Worm (Caenorhabditis elegans) whole organism, mixed stage, embryonic: ENCODE data around the gene cest-4.
"Not testable (repeated sequence)": the region's sequence is repeated elsewhere in the genome, so short reads cannot be mapped to it uniquely, and the experiment has no call there.

ENCODE experiments used
- M03D4.4 ChIP-seq: sonication (generic microtip); optimal IDR thresholded peaks from 2 replicates; lab custom pipeline; 2017; ENCODE audit warnings: mild to moderate bottlenecking, missing genetic modification characterization, missing compliant biosample characterization
- bed-3 ChIP-seq: fragments of 200-800 bp; sonication (Bioruptor generic); optimal IDR thresholded peaks from 3 replicates; lab custom pipeline; 2018; ENCODE audit warnings: mild to moderate bottlenecking, missing genetic modification characterization, moderate library complexity, missing compliant biosample characterization
- blmp-1 ChIP-seq: fragments of 150-350 bp; optimal IDR thresholded peaks from 2 replicates; lab custom pipeline; 2014; ENCODE audit warnings: missing biosample characterization, missing genetic modification characterization
- ceh-39 ChIP-seq: fragments of 150-350 bp; optimal IDR thresholded peaks from 2 replicates; lab custom pipeline; 2014; ENCODE audit warnings: missing biosample characterization, missing genetic modification characterization
- ceh-43 ChIP-seq: fragments of 200-800 bp; sonication (Bioruptor generic); optimal IDR thresholded peaks from 2 replicates; lab custom pipeline; 2018; ENCODE audit warnings: mild to moderate bottlenecking, missing genetic modification characterization, moderate library complexity, missing compliant biosample characterization
- ceh-83 ChIP-seq: fragments of 200-800 bp; sonication (Bioruptor generic); optimal IDR thresholded peaks from 2 replicates; lab custom pipeline; 2018; ENCODE audit warnings: mild to moderate bottlenecking, missing genetic modification characterization, missing compliant biosample characterization
- ces-1 ChIP-seq: fragments of 150-350 bp; optimal IDR thresholded peaks from 2 replicates; lab custom pipeline; 2014; ENCODE audit warnings: missing biosample characterization, missing genetic modification reagents, missing genetic modification characterization
- cnd-1 ChIP-seq: fragments of 200-800 bp; sonication (Bioruptor generic); optimal IDR thresholded peaks from 2 replicates; lab custom pipeline; 2018; ENCODE audit warnings: mild to moderate bottlenecking, missing genetic modification characterization, missing compliant biosample characterization
- drap-1 ChIP-seq: fragments of 200-800 bp; sonication (Bioruptor generic); optimal IDR thresholded peaks from 3 replicates; lab custom pipeline; 2018; ENCODE audit warnings: mild to moderate bottlenecking, missing genetic modification characterization, missing compliant biosample characterization
- elt-1 ChIP-seq: sonication (generic microtip); optimal IDR thresholded peaks from 2 replicates; lab custom pipeline; 2017; ENCODE audit warnings: missing genetic modification characterization, mild to moderate bottlenecking, missing compliant biosample characterization, antibody characterized with exemption, moderate library complexity, borderline replicate concordance; ENCODE audit not compliant: insufficient read depth
- elt-3 ChIP-seq: fragments of 150-350 bp; optimal IDR thresholded peaks from 2 replicates; lab custom pipeline; 2014; ENCODE audit warnings: missing biosample characterization, missing genetic modification characterization
- flh-1 ChIP-seq: fragments of 200-800 bp; sonication (Bioruptor generic); optimal IDR thresholded peaks from 2 replicates; lab custom pipeline; 2018; ENCODE audit warnings: mild to moderate bottlenecking, missing genetic modification characterization, moderate library complexity, missing compliant biosample characterization
- ham-2 ChIP-seq: fragments of 200-800 bp; sonication (Bioruptor generic); optimal IDR thresholded peaks from 2 replicates; lab custom pipeline; 2018; ENCODE audit warnings: mild to moderate bottlenecking, missing genetic modification characterization, missing compliant biosample characterization
- hlh-1 ChIP-seq: fragments of 150-350 bp; optimal IDR thresholded peaks from 2 replicates; lab custom pipeline; 2014; ENCODE audit warnings: missing biosample characterization, missing genetic modification reagents, missing genetic modification characterization
- lin-13 ChIP-seq: fragments of 150-350 bp; optimal IDR thresholded peaks from 2 replicates; lab custom pipeline; 2014; ENCODE audit warnings: missing biosample characterization, missing genetic modification characterization
- lin-32 ChIP-seq: fragments of 200-800 bp; sonication (Bioruptor generic); optimal IDR thresholded peaks from 2 replicates; lab custom pipeline; 2018; ENCODE audit warnings: mild to moderate bottlenecking, missing genetic modification characterization, missing compliant biosample characterization
- lsy-2 ChIP-seq: fragments of 150-350 bp; optimal IDR thresholded peaks from 2 replicates; lab custom pipeline; 2014; ENCODE audit warnings: missing biosample characterization, missing genetic modification characterization
- mab-5 ChIP-seq: fragments of 150-350 bp; optimal IDR thresholded peaks from 2 replicates; lab custom pipeline; 2014; ENCODE audit warnings: missing biosample characterization, missing genetic modification characterization
- mep-1 ChIP-seq: fragments of 150-350 bp; optimal IDR thresholded peaks from 2 replicates; lab custom pipeline; 2017; ENCODE audit warnings: missing biosample characterization, missing genetic modification reagents, missing genetic modification characterization, inconsistent platforms
- nhr-12 ChIP-seq: fragments of 150-350 bp; optimal IDR thresholded peaks from 2 replicates; lab custom pipeline; 2014; ENCODE audit warnings: missing biosample characterization, missing genetic modification characterization
- nhr-2 ChIP-seq: fragments of 150-350 bp; optimal IDR thresholded peaks from 2 replicates; lab custom pipeline; 2014; ENCODE audit warnings: missing biosample characterization, missing genetic modification characterization
- nhr-237 ChIP-seq: fragments of 150-350 bp; optimal IDR thresholded peaks from 2 replicates; lab custom pipeline; 2014; ENCODE audit warnings: missing biosample characterization, missing genetic modification characterization
- nhr-28 ChIP-seq: fragments of 150-350 bp; optimal IDR thresholded peaks from 2 replicates; lab custom pipeline; 2014; ENCODE audit warnings: missing biosample characterization, missing genetic modification characterization
- nhr-76 ChIP-seq: sonication (generic microtip); optimal IDR thresholded peaks from 2 replicates; lab custom pipeline; 2017; ENCODE audit warnings: missing biosample characterization, missing genetic modification characterization
- pha-4 ChIP-seq: fragments of 150-350 bp; optimal IDR thresholded peaks from 2 replicates; lab custom pipeline; 2018; ENCODE audit warnings: missing biosample characterization, missing genetic modification reagents, missing genetic modification characterization
- sem-2 ChIP-seq: fragments of 200-800 bp; sonication (Bioruptor generic); optimal IDR thresholded peaks from 2 replicates; lab custom pipeline; 2018; ENCODE audit warnings: mild to moderate bottlenecking, missing genetic modification characterization, missing compliant biosample characterization
- snpc-4 ChIP-seq: fragments of 150-350 bp; optimal IDR thresholded peaks from 2 replicates; lab custom pipeline; 2014; ENCODE audit warnings: missing biosample characterization, missing genetic modification characterization
- sptf-1 ChIP-seq: sonication (generic microtip); optimal IDR thresholded peaks from 2 replicates; lab custom pipeline; 2017; ENCODE audit warnings: mild to moderate bottlenecking, missing genetic modification characterization, moderate library complexity, missing compliant biosample characterization
- unc-120 ChIP-seq: sonication (generic microtip); optimal IDR thresholded peaks from 2 replicates; lab custom pipeline; 2017; ENCODE audit warnings: missing genetic modification characterization, missing compliant biosample characterization; ENCODE audit not compliant: poor library complexity, severe bottlenecking
- unc-39 ChIP-seq: fragments of 150-350 bp; optimal IDR thresholded peaks from 2 replicates; lab custom pipeline; 2014; ENCODE audit warnings: missing biosample characterization, missing genetic modification characterization
- unc-62 ChIP-seq: fragments of 150-350 bp; optimal IDR thresholded peaks from 2 replicates; lab custom pipeline; 2014; ENCODE audit warnings: missing biosample characterization, missing genetic modification reagents, missing genetic modification characterization
- zip-8 ChIP-seq: fragments of 150-350 bp; optimal IDR thresholded peaks from 2 replicates; lab custom pipeline; 2014; ENCODE audit warnings: missing biosample characterization, missing genetic modification characterization
- ztf-11 ChIP-seq: fragments of 150-350 bp; optimal IDR thresholded peaks from 2 replicates; lab custom pipeline; 2014; ENCODE audit warnings: missing biosample characterization, missing genetic modification characterization

cest-4 gene

ce11 chrIV:6833617-6834016, 31.5 kb upstream of the cest-4 start:
- TF ChIP-seq unc-120 (tag; lab: Kevin White, UChicago) (no peak), sptf-1 (no peak), nhr-76 (tag; lab: Kevin White, UChicago) (no peak), ham-2 (GFP tag; lab: Kevin White, UChicago) (no peak), elt-1 (peak; percentile 46), ces-1 (no peak), ztf-11 (no peak), pha-4 (tag; lab: Kevin White, UChicago) (no peak)

ce11 chrIV:6832194-6832593, 30.1 kb upstream of the cest-4 start:
- TF ChIP-seq cnd-1: no peak
- TF ChIP-seq mep-1 (tag; lab: Kevin White, UChicago): no peak
- TF ChIP-seq flh-1 (GFP tag; lab: Kevin White, UChicago): no peak

ce11 chrIV:6829902-6830301, 27.8 kb upstream of the cest-4 start, which contains the start of gene H20E11.1:
H20E11.1 (plus strand) TSS chrIV:6830145.
- no peak for TF ChIP-seq hlh-1 (tag; lab: Kevin White, UChicago)
- no peak for TF ChIP-seq zip-8 (tag; lab: Kevin White, UChicago)
- TF ChIP-seq bed-3 (GFP tag; lab: Kevin White, UChicago): no peak
- TF ChIP-seq elt-3: no peak
- TF ChIP-seq nhr-237 (tag; lab: Kevin White, UChicago): no peak
- TF ChIP-seq flh-1 (GFP tag; lab: Kevin White, UChicago): no peak
- TF ChIP-seq unc-120 (tag; lab: Kevin White, UChicago): no peak
- TF ChIP-seq sptf-1: no peak
- TF ChIP-seq ces-1: no peak
- TF ChIP-seq ceh-83: no peak
- no peak for TF ChIP-seq nhr-2 (tag; lab: Kevin White, UChicago)
- TF ChIP-seq sem-2 (GFP tag; lab: Kevin White, UChicago): no peak
- TF ChIP-seq nhr-12: no peak
- TF ChIP-seq cnd-1: no peak
- TF ChIP-seq lin-32 (GFP tag; lab: Kevin White, UChicago): no peak
- no peak for TF ChIP-seq M03D4.4
- no peak for TF ChIP-seq pha-4 (tag; lab: Kevin White, UChicago)
- no peak for TF ChIP-seq lsy-2 (tag; lab: Kevin White, UChicago)

ce11 chrIV:6827477-6827876, 25.3 kb upstream of the cest-4 start, which contains the start of gene H20E11.2:
H20E11.2 (plus strand) TSS chrIV:6827777.
- TF ChIP-seq zip-8 (tag; lab: Kevin White, UChicago); cnd-1; drap-1 (GFP tag; lab: Kevin White, UChicago): not testable (repeated sequence)
- TF ChIP-seq, all 35 proteins: peak for 0; not testable (repeated sequence) for 35

- TF ChIP-seq sptf-1 (no peak), unc-120 (tag; lab: Kevin White, UChicago) (no peak), nhr-28 (tag; lab: Kevin White, UChicago) (no peak), blmp-1 (tag; lab: Kevin White, UChicago) (no peak), ceh-39 (no peak), ces-1 (no peak), ztf-11 (no peak), unc-62 (no peak), unc-39 (no peak), snpc-4 (tag; lab: Kevin White, UChicago) (no peak)
Observed at ce11 chrIV:6824622-6825021, 22.5 kb upstream of the cest-4 start, which contains the start of gene H20E11.3. H20E11.3 (plus strand) TSS chrIV:6824816.

- no peak for TF ChIP-seq snpc-4 (tag; lab: Kevin White, UChicago)
- no peak for TF ChIP-seq nhr-237 (tag; lab: Kevin White, UChicago)
- no peak for TF ChIP-seq flh-1 (GFP tag; lab: Kevin White, UChicago)
- no peak for TF ChIP-seq ham-2 (GFP tag; lab: Kevin White, UChicago)
- TF ChIP-seq unc-39: no peak
- no peak for TF ChIP-seq zip-8 (tag; lab: Kevin White, UChicago)
- no peak for TF ChIP-seq elt-1
- TF ChIP-seq lin-13 (tag; lab: Kevin White, UChicago): no peak
- no peak for TF ChIP-seq unc-62
- TF ChIP-seq ceh-83: no peak
- TF ChIP-seq mab-5: no peak
- TF ChIP-seq ces-1: no peak
- no peak for TF ChIP-seq ceh-43
- no peak for TF ChIP-seq drap-1 (GFP tag; lab: Kevin White, UChicago)
- no peak for TF ChIP-seq elt-3
- TF ChIP-seq sem-2 (GFP tag; lab: Kevin White, UChicago): no peak
- TF ChIP-seq, all 35 proteins: peak for 0
Observed at ce11 chrIV:6822406-6822805, 20.3 kb upstream of the cest-4 start, which contains the start of gene C17H12.6. C17H12.6 (minus strand) TSS chrIV:6822506.
